Fruit fly (Drosophila melanogaster) whole organism, embryonic: ENCODE data around the gene CG14258.

Source experiments
- CG7556 ChIP-seq: fragments of 200-800 bp; sonication (Bioruptor generic); optimal IDR thresholded peaks from 2 replicates; lab custom pipeline; 2017; ENCODE audit warnings: missing biosample characterization, mild to moderate bottlenecking, missing genetic modification characterization
- Doc2 ChIP-seq: fragments of 200-800 bp; sonication (Bioruptor generic); IDR thresholded peaks from 2 replicates; pipeline ENCODE4 v1.3.6; 2022; ENCODE audit warnings: missing biosample characterization, missing genetic modification characterization
- ERR ChIP-seq: fragments of 200-800 bp; sonication (Bioruptor generic); optimal IDR thresholded peaks from 2 replicates; lab custom pipeline; 2016; ENCODE audit warnings: missing biosample characterization, missing genetic modification characterization
- eyg ChIP-seq: fragments of 200-800 bp; sonication (Bioruptor generic); optimal IDR thresholded peaks from 3 replicates; lab custom pipeline; 2016; ENCODE audit warnings: missing biosample characterization, missing genetic modification characterization

- TF ChIP-seq ERR (GFP tag; lab: Kevin White, UChicago) (no peak), eyg (GFP tag; lab: Kevin White, UChicago) (no peak), CG7556 (GFP tag; lab: Kevin White, UChicago) (no peak), Doc2 (GFP tag; lab: Robert Waterston, UW) (no peak)
Measured at dm6 chr3R:27094233-27094632, 1.3 kb downstream of the CG14258 start, which contains the start of gene CG14259.
